Worm (Caenorhabditis elegans): ENCODE results near the gene osm-6.

Gene osm-6

DNA sequence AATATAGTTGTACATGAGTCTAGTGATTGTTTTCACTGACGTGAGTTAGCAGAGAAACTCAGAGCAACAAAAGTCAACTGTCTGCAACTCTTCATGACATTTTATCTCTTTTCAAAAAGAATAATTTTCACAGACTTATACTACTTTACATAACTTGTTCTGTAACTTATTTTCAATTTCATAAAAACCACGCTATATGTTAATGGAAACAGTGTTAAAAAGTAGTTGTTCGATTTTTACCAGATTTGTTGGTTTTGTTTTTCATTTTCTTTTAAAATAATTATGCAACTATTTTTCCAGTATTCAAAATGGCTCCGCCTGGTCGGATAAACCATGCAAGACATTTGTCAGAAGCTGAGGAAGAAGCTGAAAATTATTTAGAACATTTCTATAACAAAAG, 52.2 kb downstream of the osm-6 start, which contains the start of gene sulp-4:
Gene sulp-4 (plus strand): TSS at position 301 of the 400 bp plus-strand sequence.
- TF ChIP-seq lin-11 (tag; optimal IDR thresholded peaks at IDR 0.05) (no peak), mdl-1 (tag; optimal IDR thresholded peaks at IDR 0.05) (no peak), egl-27 (tag; optimal IDR thresholded peaks at IDR 0.05) (no peak), ztf-1 (GFP tag; conservative IDR thresholded peaks at IDR 0.05) (no peak), unc-62 (GFP tag; optimal IDR thresholded peaks at IDR 0.05) (no peak), nhr-10 (tag; optimal IDR thresholded peaks at IDR 0.05) (no peak), ceh-82 (tag; optimal IDR thresholded peaks at IDR 0.05) (no peak), nhr-21 (tag; optimal IDR thresholded peaks at IDR 0.05) (no peak), lsy-2 (tag; optimal IDR thresholded peaks at IDR 0.05) (no peak), sma-3 (GFP tag; optimal IDR thresholded peaks at IDR 0.05) (no peak), lin-13 (GFP tag; optimal IDR thresholded peaks at IDR 0.05) (no peak), skn-1 (tag; optimal IDR thresholded peaks at IDR 0.05) (no peak), C34F6.9 (tag; optimal IDR thresholded peaks at IDR 0.05) (no peak), ama-1 (optimal IDR thresholded peaks at IDR 0.05) (no peak), alr-1 (tag; optimal IDR thresholded peaks at IDR 0.05) (no peak)
